Fruit fly (Drosophila melanogaster) whole organism, wandering third instar larva: ENCODE measurements around the gene unc79.

Experiments used
- Abd-B ChIP-seq: fragments of >200 bp; optimal IDR thresholded peaks from 2 replicates; lab custom pipeline; 2017; ENCODE audit warnings: missing biosample characterization, missing genetic modification characterization
- CG32264 ChIP-seq: fragments of 200-800 bp; sonication (Bioruptor generic); optimal IDR thresholded peaks from 2 replicates; lab custom pipeline; 2016; ENCODE audit warnings: missing biosample characterization, missing genetic modification characterization
- CG9705 ChIP-seq: fragments of 200-800 bp; sonication (Bioruptor generic); optimal IDR thresholded peaks from 2 replicates; lab custom pipeline; 2018; ENCODE audit warnings: missing biosample characterization, mild to moderate bottlenecking, missing genetic modification characterization
- CrebA ChIP-seq: fragments of 200-800 bp; sonication (Bioruptor generic); optimal IDR thresholded peaks from 2 replicates; lab custom pipeline; 2016; ENCODE audit warnings: missing biosample characterization, mild to moderate bottlenecking, missing genetic modification characterization, borderline replicate concordance
- Dfd ChIP-seq: fragments of >200 bp; optimal IDR thresholded peaks from 2 replicates; lab custom pipeline; 2017; ENCODE audit warnings: missing biosample characterization, missing genetic modification characterization
- Dif ChIP-seq: fragments of 200-275, 200-300 bp; sonication (Bioruptor generic); optimal IDR thresholded peaks from 2 replicates; lab custom pipeline; 2018; ENCODE audit warnings: missing biosample characterization, missing genetic modification characterization; ENCODE audit not compliant: partially characterized antibody
- GATAd ChIP-seq: sonication (Bioruptor generic); optimal IDR thresholded peaks from 2 replicates; lab custom pipeline; 2016; ENCODE audit warnings: missing biosample characterization, missing genetic modification characterization
- HLH106 ChIP-seq: fragments of 200-800 bp; optimal IDR thresholded peaks from 3 replicates; lab custom pipeline; 2019; ENCODE audit warnings: missing biosample characterization, mild to moderate bottlenecking, missing genetic modification characterization, moderate library complexity
- Hnf4 ChIP-seq: fragments of 200-800 bp; sonication (Bioruptor generic); optimal IDR thresholded peaks from 2 replicates; lab custom pipeline; 2016; ENCODE audit warnings: missing biosample characterization, mild to moderate bottlenecking, missing genetic modification characterization
- Hr78 ChIP-seq: fragments of >200 bp; optimal IDR thresholded peaks from 2 replicates; lab custom pipeline; 2017; ENCODE audit warnings: missing biosample characterization, missing genetic modification characterization
- Hr83 ChIP-seq: fragments of 200-300 bp; sonication (Bioruptor generic); optimal IDR thresholded peaks from 2 replicates; lab custom pipeline; 2016; ENCODE audit warnings: missing biosample characterization, mild to moderate bottlenecking, missing genetic modification characterization, moderate library complexity; ENCODE audit not compliant: poor library complexity, severe bottlenecking
- Jra ChIP-seq: sonication (Bioruptor generic); optimal IDR thresholded peaks from 2 replicates; lab custom pipeline; 2016; ENCODE audit warnings: missing biosample characterization, missing genetic modification characterization
- Mio ChIP-seq: sonication (Bioruptor generic); optimal IDR thresholded peaks from 2 replicates; lab custom pipeline; 2016; ENCODE audit warnings: missing biosample characterization, missing genetic modification characterization
- Myc ChIP-seq: fragments of >200 bp; optimal IDR thresholded peaks from 2 replicates; lab custom pipeline; 2017
- N ChIP-seq: fragments of >200 bp; optimal IDR thresholded peaks from 2 replicates; lab custom pipeline; 2018; ENCODE audit warnings: missing biosample characterization, missing external identifiers, missing genetic modification characterization
- OdsH ChIP-seq: fragments of 200-800 bp; sonication (Bioruptor generic); optimal IDR thresholded peaks from 2 replicates; lab custom pipeline; 2016; ENCODE audit warnings: missing biosample characterization, mild to moderate bottlenecking, missing genetic modification characterization
- Rel ChIP-seq, 2 experiments: fragments of 200-800 bp; sonication (Bioruptor generic) in 1 of 2; optimal IDR thresholded peaks; 2 replicates in 1 of 2; 3 replicates in 1 of 2; lab custom pipeline; 2016 to 2019; ENCODE audit warnings: mild to moderate bottlenecking in 2 of 2, missing biosample characterization in 2 of 2, missing genetic modification characterization in 2 of 2, moderate library complexity in 1 of 2
- Sp1 ChIP-seq: fragments of 200-800 bp; sonication (Bioruptor generic); optimal IDR thresholded peaks from 3 replicates; lab custom pipeline; 2019; ENCODE audit warnings: missing biosample characterization, mild to moderate bottlenecking, missing genetic modification characterization, moderate library complexity
- Vsx2 ChIP-seq: fragments of 200-300, 225-300 bp; sonication (Bioruptor generic); optimal IDR thresholded peaks from 2 replicates; lab custom pipeline; 2018; ENCODE audit warnings: missing biosample characterization, missing genetic modification characterization; ENCODE audit not compliant: partially characterized antibody
- br ChIP-seq: fragments of 200-800 bp; sonication (Bioruptor generic); optimal IDR thresholded peaks from 2 replicates; lab custom pipeline; 2016; ENCODE audit warnings: missing biosample characterization, missing genetic modification characterization
- brk ChIP-seq: fragments of 200-800 bp; sonication (Bioruptor generic); optimal IDR thresholded peaks from 2 replicates; lab custom pipeline; 2016; ENCODE audit warnings: missing biosample characterization, mild to moderate bottlenecking, missing genetic modification characterization
- dl ChIP-seq, 2 experiments: fragments of 175-275, 200-275 bp in 1 of 2; fragments of 200-275 bp in 1 of 2; sonication (Bioruptor generic); optimal IDR thresholded peaks; lab custom pipeline; 2018; ENCODE audit warnings: mild to moderate bottlenecking in 2 of 2, missing biosample characterization in 2 of 2, missing genetic modification characterization in 2 of 2, moderate library complexity in 2 of 2; ENCODE audit not compliant: partially characterized antibody in 2 of 2, insufficient read depth in 1 of 2
- dmrt93B ChIP-seq: fragments of 200-800 bp; sonication (Bioruptor generic); optimal IDR thresholded peaks from 2 replicates; lab custom pipeline; 2018; ENCODE audit warnings: missing biosample characterization, mild to moderate bottlenecking, missing genetic modification characterization
- dsf ChIP-seq: sonication (Bioruptor generic); optimal IDR thresholded peaks from 2 replicates; lab custom pipeline; 2016; ENCODE audit warnings: missing biosample characterization, missing genetic modification characterization, borderline replicate concordance
- ey ChIP-seq: fragments of 200-800 bp; sonication (Bioruptor generic); optimal IDR thresholded peaks from 2 replicates; lab custom pipeline; 2016; ENCODE audit warnings: missing biosample characterization, missing genetic modification characterization
- foxo ChIP-seq, 2 experiments: fragments of 200-800 bp; sonication (Bioruptor generic); optimal IDR thresholded peaks; 2 replicates in 1 of 2; 3 replicates in 1 of 2; lab custom pipeline; 2016 to 2017; ENCODE audit warnings: missing biosample characterization in 2 of 2, missing genetic modification characterization in 2 of 2
- fru ChIP-seq: fragments of 200-800 bp; sonication (Bioruptor generic); optimal IDR thresholded peaks from 3 replicates; lab custom pipeline; 2016; ENCODE audit warnings: missing biosample characterization, mild to moderate bottlenecking, missing genetic modification characterization
- h ChIP-seq: fragments of 200-800 bp; sonication (Bioruptor generic); optimal IDR thresholded peaks from 3 replicates; lab custom pipeline; 2016; ENCODE audit warnings: missing biosample characterization, mild to moderate bottlenecking, missing genetic modification characterization
- jim ChIP-seq: fragments of 175-275, 200-325 bp; sonication (Bioruptor generic); optimal IDR thresholded peaks from 2 replicates; lab custom pipeline; 2016; ENCODE audit warnings: missing biosample characterization, mild to moderate bottlenecking, missing genetic modification characterization
- lola ChIP-seq: fragments of >200 bp; optimal IDR thresholded peaks from 2 replicates; lab custom pipeline; 2017; ENCODE audit warnings: missing biosample characterization, missing genetic modification characterization
- pan ChIP-seq: fragments of >200 bp; optimal IDR thresholded peaks from 2 replicates; lab custom pipeline; 2017
- psq ChIP-seq: fragments of 200-800 bp; sonication (Bioruptor generic); optimal IDR thresholded peaks from 3 replicates; lab custom pipeline; 2017; ENCODE audit warnings: missing biosample characterization, mild to moderate bottlenecking, missing genetic modification characterization, moderate library complexity
- rgr ChIP-seq: fragments of 200-800 bp; sonication (Bioruptor generic); optimal IDR thresholded peaks from 3 replicates; lab custom pipeline; 2016; ENCODE audit warnings: missing biosample characterization, mild to moderate bottlenecking, missing genetic modification characterization
- sage ChIP-seq: fragments of 200-800 bp; sonication (Bioruptor generic); optimal IDR thresholded peaks from 2 replicates; lab custom pipeline; 2016; ENCODE audit warnings: missing biosample characterization, mild to moderate bottlenecking, missing genetic modification characterization
- sv ChIP-seq: fragments of 200-800 bp; sonication (Bioruptor generic); optimal IDR thresholded peaks from 3 replicates; lab custom pipeline; 2016; ENCODE audit warnings: missing biosample characterization, missing genetic modification characterization
- tai ChIP-seq: sonication (Bioruptor generic); optimal IDR thresholded peaks from 2 replicates; lab custom pipeline; 2016; ENCODE audit warnings: missing biosample characterization, missing genetic modification characterization
- usp ChIP-seq: fragments of >200 bp; optimal IDR thresholded peaks from 2 replicates; lab custom pipeline; 2017; ENCODE audit warnings: missing biosample characterization, missing genetic modification characterization
- woc ChIP-seq: sonication (Bioruptor generic); optimal IDR thresholded peaks from 2 replicates; lab custom pipeline; 2016; ENCODE audit warnings: missing biosample characterization, mild to moderate bottlenecking, missing genetic modification characterization

The unc79 gene

dm6 chr3R:19211778-19212177 is 34.2 kb downstream of the unc79 start, which contains the start of gene cry (continued):
- no peak for TF ChIP-seq N

dm6 chr3R:19190020-19190419 is 55.9 kb downstream of the unc79 start:
- TF ChIP-seq Dfd (GFP tag; lab: Kevin White, UChicago) (peak; percentile 81), tai (GFP tag; lab: Kevin White, UChicago) (no peak), Mio (GFP tag; lab: Kevin White, UChicago) (no peak), h (GFP tag; lab: Kevin White, UChicago) (no peak), fru (GFP tag; lab: Kevin White, UChicago) (no peak), N (no peak), brk (no peak), dsf (no peak)

dm6 chr3R:19187717-19188149 is 58.2 kb downstream of the unc79 start:
- TF ChIP-seq psq (peak; percentile 91), Jra (peak; percentile 17), Rel (GFP tag; optimal IDR thresholded peaks at IDR 0.05; lab: Kevin White, UChicago) (no peak), Rel (tag; optimal IDR thresholded peaks at IDR 0.05; lab: Kevin White, UChicago) (no peak), dmrt93B (GFP tag; lab: Kevin White, UChicago) (peak; percentile 62), GATAd (GFP tag; lab: Kevin White, UChicago) (no peak), foxo (GFP tag; optimal IDR thresholded peaks at IDR 0.05; lab: Kevin White, UChicago) (peak in 1 of 2 experiments; percentile 70), sv (GFP tag; lab: Kevin White, UChicago) (no peak), CrebA (GFP tag; lab: Kevin White, UChicago) (no peak), Hr78 (GFP tag; lab: Kevin White, UChicago) (no peak), rgr (GFP tag; lab: Kevin White, UChicago) (peak; percentile 75), tai (GFP tag; lab: Kevin White, UChicago) (peak; percentile 34), Dfd (GFP tag; lab: Kevin White, UChicago) (no peak), N (no peak), sage (GFP tag; lab: Kevin White, UChicago) (peak; percentile 16), CG32264 (GFP tag; lab: Kevin White, UChicago) (peak; percentile 21), Myc (lab: Kevin White, UChicago) (no peak), pan (no peak), dl (GFP tag; optimal IDR thresholded peaks at IDR 0.05; lab: Kevin White, UChicago; ENCODE audit: insufficient read depth in 1 of 2, partially characterized antibody in 2 of 2) (no peak), lola (no peak), dsf (peak; percentile 13), Vsx2 (GFP tag; lab: Kevin White, UChicago) (no peak), OdsH (peak; percentile 80), Hnf4 (peak; percentile 62), fru (GFP tag; lab: Kevin White, UChicago) (peak; percentile 88), Dif (GFP tag; lab: Kevin White, UChicago) (no peak), usp (GFP tag; lab: Kevin White, UChicago) (no peak), Sp1 (peak; percentile 86), CG9705 (GFP tag; lab: Kevin White, UChicago) (peak; percentile 53), woc (peak; percentile 75), Mio (GFP tag; lab: Kevin White, UChicago) (no peak), Abd-B (no peak), h (GFP tag; lab: Kevin White, UChicago) (peak; percentile 86), jim (GFP tag; lab: Kevin White, UChicago) (no peak), br (GFP tag; lab: Kevin White, UChicago) (peak; percentile 81), brk (peak; percentile 22), HLH106 (tag; lab: Kevin White, UChicago) (peak; percentile 52), ey (peak; percentile 82), Hr83 (GFP tag; lab: Kevin White, UChicago) (no peak)
